Fruit fly (Drosophila melanogaster) whole organism, embryonic: ENCODE data around the gene CG4594.

ENCODE experiments used
- Ada2b ChIP-seq: fragments of 200-800 bp; sonication (Bioruptor generic); IDR thresholded peaks from 2 replicates; pipeline ENCODE4 v1.3.6; 2022; ENCODE audit warnings: missing biosample characterization, missing genetic modification characterization
- B-H1 ChIP-seq: fragments of 200-800 bp; sonication (Bioruptor generic); IDR thresholded peaks from 3 replicates; pipeline ENCODE4 v1.3.6; 2022; ENCODE audit warnings: missing biosample characterization, missing genetic modification characterization
- Bgb ChIP-seq: fragments of 200-800 bp; sonication (Bioruptor generic); IDR thresholded peaks from 2 replicates; pipeline ENCODE4 v1.3.6; 2022; ENCODE audit warnings: missing biosample characterization, missing genetic modification characterization; ENCODE audit not compliant: partially characterized antibody
- BtbVII ChIP-seq: fragments of 200-800 bp; sonication (Bioruptor generic); optimal IDR thresholded peaks from 3 replicates; lab custom pipeline; 2017; ENCODE audit warnings: missing biosample characterization, mild to moderate bottlenecking, missing genetic modification characterization
- CG11085 ChIP-seq: fragments of 200-800 bp; sonication (Bioruptor generic); IDR thresholded peaks from 2 replicates; pipeline ENCODE4 v1.3.6; 2022; ENCODE audit warnings: missing biosample characterization, missing genetic modification characterization
- CG12104 ChIP-seq: fragments of 200-800 bp; sonication (Bioruptor generic); optimal IDR thresholded peaks from 3 replicates; lab custom pipeline; 2016; ENCODE audit warnings: missing biosample characterization, missing genetic modification characterization
- CG12236 ChIP-seq: fragments of 200-800 bp; sonication (Bioruptor generic); optimal IDR thresholded peaks from 2 replicates; lab custom pipeline; 2016; ENCODE audit warnings: missing biosample characterization, missing genetic modification characterization
- CG17361 ChIP-seq: fragments of 200-800 bp; sonication (Bioruptor generic); IDR thresholded peaks from 3 replicates; pipeline ENCODE4 v1.3.6; 2022; ENCODE audit warnings: missing biosample characterization, missing genetic modification characterization
- CG17612 ChIP-seq: fragments of 200-800 bp; sonication (Bioruptor generic); IDR thresholded peaks from 2 replicates; pipeline ENCODE4 v1.3.6; 2022; ENCODE audit warnings: missing biosample characterization, missing genetic modification characterization
- CG17802 ChIP-seq: fragments of 200-800 bp; sonication (Bioruptor generic); optimal IDR thresholded peaks from 2 replicates; lab custom pipeline; 2018; ENCODE audit warnings: missing biosample characterization, mild to moderate bottlenecking, missing genetic modification characterization, moderate library complexity
- CG1832 ChIP-seq: fragments of 200-800 bp; sonication (Bioruptor generic); optimal IDR thresholded peaks from 2 replicates; lab custom pipeline; 2017; ENCODE audit warnings: missing biosample characterization, mild to moderate bottlenecking, missing genetic modification characterization, inconsistent platforms
- CG30431 ChIP-seq: fragments of 200-800 bp; sonication (Bioruptor generic); optimal IDR thresholded peaks from 2 replicates; lab custom pipeline; 2017; ENCODE audit warnings: missing biosample characterization, missing genetic modification characterization
- CG32532 ChIP-seq: fragments of 200-800 bp; sonication (Bioruptor generic); IDR thresholded peaks from 2 replicates; pipeline ENCODE4 v1.3.6; 2022; ENCODE audit warnings: missing biosample characterization, missing genetic modification characterization
- CG32772 ChIP-seq: fragments of 200-800 bp; sonication (Bioruptor generic); IDR thresholded peaks from 2 replicates; pipeline ENCODE4 v1.3.6; 2022; ENCODE audit warnings: missing biosample characterization, missing genetic modification characterization
- CG4617 ChIP-seq: fragments of 200-800 bp; sonication (Bioruptor generic); optimal IDR thresholded peaks from 3 replicates; lab custom pipeline; 2016; ENCODE audit warnings: missing biosample characterization, missing genetic modification characterization, borderline replicate concordance
- CG5245 ChIP-seq: fragments of 200-800 bp; sonication (Bioruptor generic); optimal IDR thresholded peaks from 3 replicates; lab custom pipeline; 2016; ENCODE audit warnings: missing biosample characterization, missing genetic modification characterization
- CG6683 ChIP-seq: fragments of 200-800 bp; sonication (Bioruptor generic); optimal IDR thresholded peaks from 2 replicates; lab custom pipeline; 2017; ENCODE audit warnings: missing biosample characterization, mild to moderate bottlenecking, missing genetic modification characterization, missing genetic modification reagents
- CG7556 ChIP-seq: fragments of 200-800 bp; sonication (Bioruptor generic); optimal IDR thresholded peaks from 2 replicates; lab custom pipeline; 2017; ENCODE audit warnings: missing biosample characterization, mild to moderate bottlenecking, missing genetic modification characterization
- CG7786 ChIP-seq: fragments of 200-800 bp; sonication (Bioruptor generic); optimal IDR thresholded peaks from 2 replicates; lab custom pipeline; 2016; ENCODE audit warnings: missing biosample characterization, missing genetic modification characterization
- Chrac-16 ChIP-seq: fragments of 200-800 bp; sonication (Bioruptor generic); optimal IDR thresholded peaks from 3 replicates; lab custom pipeline; 2016; ENCODE audit warnings: missing biosample characterization, missing genetic modification characterization
- D19B ChIP-seq: fragments of 200-800 bp; sonication (Bioruptor generic); optimal IDR thresholded peaks from 2 replicates; lab custom pipeline; 2017; ENCODE audit warnings: missing biosample characterization, mild to moderate bottlenecking, missing genetic modification characterization
- Fer1 ChIP-seq: fragments of 200-800 bp; sonication (Bioruptor generic); optimal IDR thresholded peaks from 2 replicates; lab custom pipeline; 2017; ENCODE audit warnings: missing biosample characterization, mild to moderate bottlenecking, missing genetic modification characterization
- HmgD ChIP-seq: fragments of 200-800 bp; sonication (Bioruptor generic); optimal IDR thresholded peaks from 3 replicates; lab custom pipeline; 2016; ENCODE audit warnings: missing biosample characterization, missing genetic modification characterization
- MBD-R2 ChIP-seq: fragments of 200-800 bp; sonication (Bioruptor generic); IDR thresholded peaks from 2 replicates; pipeline ENCODE4 v1.3.6; 2022; ENCODE audit warnings: missing biosample characterization, missing genetic modification characterization
- MESR4 ChIP-seq: fragments of 200-800 bp; sonication (Bioruptor generic); optimal IDR thresholded peaks from 2 replicates; lab custom pipeline; 2018; ENCODE audit warnings: missing biosample characterization, mild to moderate bottlenecking, missing genetic modification characterization, moderate library complexity
- NFAT ChIP-seq: fragments of 200-800 bp; sonication (Bioruptor generic); IDR thresholded peaks from 2 replicates; pipeline ENCODE4 v1.3.6; 2022; ENCODE audit warnings: missing biosample characterization, missing genetic modification characterization
- Nf-YB ChIP-seq: fragments of 200-800 bp; sonication (Bioruptor generic); optimal IDR thresholded peaks from 3 replicates; lab custom pipeline; 2019; ENCODE audit warnings: missing biosample characterization, mild to moderate bottlenecking, missing genetic modification characterization, moderate library complexity
- Rfx ChIP-seq: fragments of 200-800 bp; sonication (Bioruptor generic); IDR thresholded peaks from 2 replicates; pipeline ENCODE4 v1.3.6; 2022; ENCODE audit warnings: missing biosample characterization, missing genetic modification characterization
- Xrp1 ChIP-seq: fragments of 200-800 bp; sonication (Bioruptor generic); IDR thresholded peaks from 2 replicates; pipeline ENCODE4 v1.3.6; 2022; ENCODE audit warnings: missing biosample characterization, missing genetic modification characterization
- aop ChIP-seq: fragments of 200-800 bp; sonication (Bioruptor generic); IDR thresholded peaks from 2 replicates; pipeline ENCODE4 v1.3.6; 2022; ENCODE audit warnings: missing biosample characterization, missing genetic modification characterization
- ara ChIP-seq: fragments of 200-800 bp; sonication (Bioruptor generic); IDR thresholded peaks from 2 replicates; pipeline ENCODE4 v1.3.6; 2022; ENCODE audit warnings: missing biosample characterization, missing genetic modification characterization
- ato ChIP-seq: fragments of 200-800 bp; sonication (Bioruptor generic); IDR thresholded peaks from 2 replicates; pipeline ENCODE4 v1.3.6; 2022; ENCODE audit warnings: missing biosample characterization, missing genetic modification characterization; ENCODE audit not compliant: partially characterized antibody
- bab2 ChIP-seq: fragments of 200-800 bp; sonication (Bioruptor generic); optimal IDR thresholded peaks from 2 replicates; lab custom pipeline; 2016; ENCODE audit warnings: missing biosample characterization, missing genetic modification characterization
- cas ChIP-seq: fragments of 200-800 bp; sonication (Bioruptor generic); IDR thresholded peaks from 2 replicates; pipeline ENCODE4 v1.3.6; 2022; ENCODE audit warnings: missing biosample characterization, missing genetic modification characterization
- da ChIP-seq: fragments of 200-800 bp; sonication (Bioruptor generic); optimal IDR thresholded peaks from 2 replicates; lab custom pipeline; 2016; ENCODE audit warnings: missing biosample characterization, missing genetic modification characterization
- dysf ChIP-seq: fragments of 200-800 bp; sonication (Bioruptor generic); IDR thresholded peaks from 3 replicates; pipeline ENCODE4 v1.3.6; 2022; ENCODE audit warnings: missing biosample characterization, missing genetic modification characterization
- eyg ChIP-seq: fragments of 200-800 bp; sonication (Bioruptor generic); optimal IDR thresholded peaks from 3 replicates; lab custom pipeline; 2016; ENCODE audit warnings: missing biosample characterization, missing genetic modification characterization
- hb ChIP-seq: fragments of 200-800 bp; sonication (Bioruptor generic); IDR thresholded peaks from 3 replicates; pipeline ENCODE4 v1.3.6; 2022; ENCODE audit warnings: missing biosample characterization, missing genetic modification characterization; ENCODE audit not compliant: partially characterized antibody
- inv ChIP-seq: fragments of 200-800 bp; sonication (Bioruptor generic); IDR thresholded peaks from 2 replicates; pipeline ENCODE4 v1.3.6; 2022; ENCODE audit warnings: missing biosample characterization, missing genetic modification characterization; ENCODE audit not compliant: partially characterized antibody
- jigr1 ChIP-seq: fragments of 200-800 bp; sonication (Bioruptor generic); IDR thresholded peaks from 3 replicates; pipeline ENCODE4 v1.3.6; 2022; ENCODE audit warnings: missing biosample characterization, missing genetic modification characterization
- kni ChIP-seq: fragments of 200-800 bp; sonication (Bioruptor generic); optimal IDR thresholded peaks from 3 replicates; lab custom pipeline; 2017; ENCODE audit warnings: mild to moderate bottlenecking, missing biosample characterization, missing genetic modification reagents, missing genetic modification characterization
- onecut ChIP-seq: fragments of 200-800 bp; sonication (Bioruptor generic); IDR thresholded peaks from 2 replicates; pipeline ENCODE4 v1.3.6; 2022; ENCODE audit warnings: missing biosample characterization, missing genetic modification characterization
- org-1 ChIP-seq: fragments of 200-800 bp; sonication (Bioruptor generic); optimal IDR thresholded peaks from 2 replicates; lab custom pipeline; 2017; ENCODE audit warnings: missing biosample characterization, missing genetic modification characterization
- p53 ChIP-seq: fragments of 200-800 bp; sonication (Bioruptor generic); optimal IDR thresholded peaks from 2 replicates; lab custom pipeline; 2016; ENCODE audit warnings: missing biosample characterization, missing genetic modification characterization
- pzg ChIP-seq: fragments of 200-800 bp; sonication (Bioruptor generic); optimal IDR thresholded peaks from 3 replicates; lab custom pipeline; 2018; ENCODE audit warnings: missing biosample characterization, mild to moderate bottlenecking, missing genetic modification characterization, moderate library complexity
- repo ChIP-seq: fragments of 200-800 bp; sonication (Bioruptor generic); optimal IDR thresholded peaks from 2 replicates; lab custom pipeline; 2016; ENCODE audit warnings: missing biosample characterization, missing genetic modification characterization
- run ChIP-seq: fragments of 200-800 bp; sonication (Bioruptor generic); optimal IDR thresholded peaks from 3 replicates; lab custom pipeline; 2018; ENCODE audit warnings: missing biosample characterization, mild to moderate bottlenecking, missing genetic modification characterization
- sima ChIP-seq: fragments of 200-800 bp; sonication (Bioruptor generic); optimal IDR thresholded peaks from 2 replicates; lab custom pipeline; 2016; ENCODE audit warnings: missing biosample characterization, missing genetic modification characterization
- sr ChIP-seq: fragments of 200-800 bp; sonication (Bioruptor generic); IDR thresholded peaks from 3 replicates; pipeline ENCODE4 v1.3.6; 2022; ENCODE audit warnings: missing biosample characterization, missing genetic modification characterization
- stc ChIP-seq: fragments of 200-800 bp; sonication (Bioruptor generic); IDR thresholded peaks from 2 replicates; pipeline ENCODE4 v1.3.6; 2022; ENCODE audit warnings: missing biosample characterization, missing genetic modification characterization
- unc-4 ChIP-seq: fragments of 200-800 bp; sonication (Bioruptor generic); IDR thresholded peaks from 2 replicates; pipeline ENCODE4 v1.3.6; 2022; ENCODE audit warnings: missing biosample characterization, missing genetic modification characterization; ENCODE audit not compliant: partially characterized antibody
- zfh1 ChIP-seq: fragments of 200-800 bp; sonication (Bioruptor generic); IDR thresholded peaks from 3 replicates; pipeline ENCODE4 v1.3.6; 2022; ENCODE audit warnings: missing biosample characterization, missing genetic modification characterization

CG4594 gene

DNA sequence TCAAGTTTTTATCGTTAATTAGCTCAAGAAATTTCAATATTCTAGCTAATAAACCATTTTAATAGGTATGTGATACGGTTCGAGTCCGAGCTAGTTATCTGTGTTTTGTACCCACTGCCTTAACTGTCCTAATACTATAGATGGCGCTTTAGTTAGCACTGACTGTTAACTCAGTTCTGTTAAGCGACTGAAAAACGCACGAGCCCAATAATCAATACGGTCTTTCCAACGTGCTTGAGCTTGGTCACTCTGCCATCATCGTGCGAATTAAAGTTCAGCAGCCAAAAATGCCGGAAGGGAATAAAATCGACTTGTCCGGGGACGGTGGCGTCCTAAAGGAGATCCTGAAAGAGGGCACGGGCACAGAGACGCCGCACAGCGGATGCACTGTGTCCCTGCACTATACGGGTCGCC, 32.1 kb upstream of the CG4594 start, which contains the start of gene Fkbp59 (continued):
- TF ChIP-seq repo (GFP tag; lab: Kevin White, UChicago): no peak
- no peak for TF ChIP-seq stc (GFP tag; lab: Robert Waterston, UW)
- TF ChIP-seq eyg (GFP tag; lab: Kevin White, UChicago): no peak
- peak; percentile 55 for TF ChIP-seq inv (GFP tag; lab: Robert Waterston, UW)
- TF ChIP-seq run (tag; lab: Kevin White, UChicago): no peak
- no peak for TF ChIP-seq sr (GFP tag; lab: Robert Waterston, UW)
- peak; percentile 66 for TF ChIP-seq MESR4
- peak; percentile 96 for TF ChIP-seq onecut (GFP tag; lab: Robert Waterston, UW)
- peak; percentile 97 for TF ChIP-seq Bgb (GFP tag; lab: Robert Waterston, UW)
- TF ChIP-seq pzg (GFP tag; lab: Kevin White, UChicago): peak; percentile 78
- TF ChIP-seq Fer1 (GFP tag; lab: Kevin White, UChicago): no peak
- TF ChIP-seq zfh1 (GFP tag; lab: Robert Waterston, UW): peak; percentile 14; the same call in 1 of the 3 replicates
- no peak for TF ChIP-seq bab2 (GFP tag; lab: Kevin White, UChicago)
- TF ChIP-seq CG11085 (GFP tag; lab: Robert Waterston, UW): no peak
- TF ChIP-seq NFAT (GFP tag; lab: Robert Waterston, UW): peak; percentile 27; the same call in 1 of the 2 replicates
- no peak for TF ChIP-seq Nf-YB (GFP tag; lab: Kevin White, UChicago)
- TF ChIP-seq B-H1 (GFP tag; lab: Robert Waterston, UW): no peak
- TF ChIP-seq ato: peak; percentile 92
- no peak for TF ChIP-seq CG12104 (GFP tag; lab: Kevin White, UChicago)
- TF ChIP-seq CG7786 (GFP tag; lab: Kevin White, UChicago): no peak
- TF ChIP-seq kni: no peak
- no peak for TF ChIP-seq da (GFP tag; lab: Kevin White, UChicago)
- TF ChIP-seq unc-4 (GFP tag; lab: Robert Waterston, UW): peak; percentile 60
- no peak for TF ChIP-seq CG5245 (GFP tag; lab: Kevin White, UChicago)
- TF ChIP-seq CG32532 (GFP tag; lab: Robert Waterston, UW): peak; percentile 15; the same call in 1 of the 2 replicates
- no peak for TF ChIP-seq ara (GFP tag; lab: Robert Waterston, UW)
- no peak for TF ChIP-seq CG17361
- no peak for TF ChIP-seq CG1832 (GFP tag; lab: Kevin White, UChicago)
- TF ChIP-seq CG7556 (GFP tag; lab: Kevin White, UChicago): no peak
- TF ChIP-seq CG30431 (GFP tag; lab: Kevin White, UChicago): no peak
- no peak for TF ChIP-seq jigr1 (GFP tag; lab: Robert Waterston, UW)
- peak; percentile 90 for TF ChIP-seq MBD-R2 (GFP tag; lab: Robert Waterston, UW)
- TF ChIP-seq dysf (GFP tag; lab: Robert Waterston, UW): no peak
- TF ChIP-seq hb: peak; percentile 94
- no peak for TF ChIP-seq org-1
- TF ChIP-seq cas: no peak
- no peak for TF ChIP-seq Xrp1 (GFP tag; lab: Robert Waterston, UW)
- TF ChIP-seq CG17802 (tag; lab: Kevin White, UChicago): no peak
- no peak for TF ChIP-seq CG6683 (GFP tag; lab: Kevin White, UChicago)
- TF ChIP-seq D19B: peak; percentile 97
- TF ChIP-seq CG17612 (GFP tag; lab: Robert Waterston, UW): no peak
- no peak for TF ChIP-seq sima (GFP tag; lab: Kevin White, UChicago)
- TF ChIP-seq CG12236 (GFP tag; lab: Kevin White, UChicago): no peak
- TF ChIP-seq Ada2b (GFP tag; lab: Robert Waterston, UW): no peak
- no peak for TF ChIP-seq HmgD (GFP tag; lab: Kevin White, UChicago)
- no peak for TF ChIP-seq BtbVII (GFP tag; lab: Kevin White, UChicago)
- no peak for TF ChIP-seq aop
- TF ChIP-seq CG4617 (GFP tag; lab: Kevin White, UChicago): peak; percentile 22
- no peak for TF ChIP-seq Chrac-16 (GFP tag; lab: Kevin White, UChicago)
- TF ChIP-seq Rfx (GFP tag; lab: Robert Waterston, UW): peak; percentile 59
- TF ChIP-seq CG32772 (GFP tag; lab: Robert Waterston, UW): no peak
- TF ChIP-seq p53: no peak
